Worm (Caenorhabditis elegans): ENCODE measurements around the gene C08F1.12.

ce11 chrII:1756072-1756471, 50.2 kb downstream of the C08F1.12 start, which contains the start of gene F36H5.17:
- no peak for TF ChIP-seq pqm-1 (tag; optimal IDR thresholded peaks at IDR 0.05)
- TF ChIP-seq nhr-76 (tag; optimal IDR thresholded peaks at IDR 0.05) = no peak
- no peak for TF ChIP-seq aly-2 (tag; optimal IDR thresholded peaks at IDR 0.05)
- no peak for TF ChIP-seq tbx-2 (tag; optimal IDR thresholded peaks at IDR 0.05)
